Worm (Caenorhabditis elegans) whole organism, L2 larva: ENCODE data around the gene htrl-1.

Experiments
- R02D3.7 ChIP-seq: fragments of 150-350 bp; optimal IDR thresholded peaks from 2 replicates; lab custom pipeline; 2014; ENCODE audit warnings: missing biosample characterization, missing genetic modification characterization
- ZK546.5 ChIP-seq: sonication (generic microtip); optimal IDR thresholded peaks from 2 replicates; lab custom pipeline; 2017; ENCODE audit warnings: missing biosample characterization, missing genetic modification characterization
- egl-27 ChIP-seq: sonication (generic microtip); optimal IDR thresholded peaks from 3 replicates; lab custom pipeline; 2017; ENCODE audit warnings: missing biosample characterization, missing genetic modification reagents, missing genetic modification characterization
- mab-5 ChIP-seq: fragments of 150-350 bp; optimal IDR thresholded peaks from 2 replicates; lab custom pipeline; 2014; ENCODE audit warnings: missing biosample characterization, missing genetic modification characterization
- nhr-11 ChIP-seq: fragments of 150-350 bp; optimal IDR thresholded peaks from 2 replicates; lab custom pipeline; 2014; ENCODE audit warnings: missing biosample characterization, missing genetic modification characterization
- nhr-12 ChIP-seq: fragments of 150-350 bp; optimal IDR thresholded peaks from 2 replicates; lab custom pipeline; 2014; ENCODE audit warnings: missing biosample characterization, missing genetic modification characterization
- nhr-23 ChIP-seq: fragments of 150-350 bp; optimal IDR thresholded peaks from 2 replicates; lab custom pipeline; 2014; ENCODE audit warnings: missing biosample characterization, missing genetic modification reagents, missing genetic modification characterization
- unc-39 ChIP-seq: fragments of 150-350 bp; optimal IDR thresholded peaks from 2 replicates; lab custom pipeline; 2014; ENCODE audit warnings: missing biosample characterization, missing genetic modification characterization
- zag-1 ChIP-seq: fragments of 150-350 bp; optimal IDR thresholded peaks from 2 replicates; lab custom pipeline; 2014; ENCODE audit warnings: missing biosample characterization, missing genetic modification characterization

ce11 chrV:11470210-11470713 is 25.9 kb downstream of the htrl-1 start, which contains the start of gene aat-6:
- TF ChIP-seq egl-27 (no peak), ZK546.5 (tag; lab: Kevin White, UChicago) (no peak), unc-39 (tag; lab: Kevin White, UChicago) (no peak), nhr-23 (tag; lab: Kevin White, UChicago) (no peak), nhr-11 (tag; lab: Kevin White, UChicago) (no peak), mab-5 (no peak), R02D3.7 (tag; lab: Kevin White, UChicago) (no peak), nhr-12 (no peak), zag-1 (tag; lab: Kevin White, UChicago) (no peak)
